Worm (Caenorhabditis elegans) whole organism, young adult: Measurements from ENCODE around the gene Y39A1A.24.

Experiments used
- B0035.1 ChIP-seq: sonication (generic microtip); optimal IDR thresholded peaks from 2 replicates; lab custom pipeline; 2016; ENCODE audit warnings: missing genetic modification characterization, mild to moderate bottlenecking, missing compliant biosample characterization, missing genotype, missing genetic modification reagents
- B0261.1 ChIP-seq: sonication (generic microtip); optimal IDR thresholded peaks from 2 replicates; lab custom pipeline; 2016; ENCODE audit warnings: mild to moderate bottlenecking, missing genetic modification characterization, moderate library complexity, missing compliant biosample characterization
- F22D6.2 ChIP-seq: sonication (generic microtip); optimal IDR thresholded peaks from 2 replicates; lab custom pipeline; 2016; ENCODE audit warnings: mild to moderate bottlenecking, missing genetic modification characterization, missing compliant biosample characterization
- F23B12.7 ChIP-seq: sonication (generic microtip); optimal IDR thresholded peaks from 2 replicates; lab custom pipeline; 2017; ENCODE audit warnings: missing genetic modification characterization, mild to moderate bottlenecking, missing compliant biosample characterization, antibody characterized with exemption, moderate library complexity; ENCODE audit not compliant: insufficient read depth
- F33H1.4 ChIP-seq: fragments of 200-800 bp; sonication (Bioruptor generic); IDR thresholded peaks from 2 replicates; pipeline ENCODE4 v1.3.6; 2022; ENCODE audit warnings: missing genetic modification reagents, missing genetic modification characterization, missing compliant biosample characterization
- F49E8.2 ChIP-seq: sonication (generic microtip); optimal IDR thresholded peaks from 3 replicates; lab custom pipeline; 2017; ENCODE audit warnings: missing genetic modification characterization, mild to moderate bottlenecking, missing compliant biosample characterization, antibody characterized with exemption, moderate library complexity; ENCODE audit not compliant: insufficient read depth
- F52B5.7 ChIP-seq: sonication (generic microtip); optimal IDR thresholded peaks from 2 replicates; lab custom pipeline; 2016; ENCODE audit warnings: mild to moderate bottlenecking, missing genetic modification characterization, missing compliant biosample characterization
- F55B11.4 ChIP-seq: sonication (generic microtip); optimal IDR thresholded peaks from 2 replicates; lab custom pipeline; 2016; ENCODE audit warnings: missing compliant biosample characterization, missing genetic modification characterization, borderline replicate concordance; ENCODE audit not compliant: insufficient read depth
- F57A8.1 ChIP-seq: fragments of 200-800 bp; sonication (Bioruptor generic); optimal IDR thresholded peaks from 2 replicates; lab custom pipeline; 2018; ENCODE audit warnings: mild to moderate bottlenecking, missing genetic modification characterization, moderate library complexity, missing compliant biosample characterization
- F57C9.4 ChIP-seq: sonication (generic microtip); optimal IDR thresholded peaks from 2 replicates; lab custom pipeline; 2017; ENCODE audit warnings: mild to moderate bottlenecking, missing genetic modification characterization, missing compliant biosample characterization
- K11D2.4 ChIP-seq: fragments of 200-800 bp; sonication (Bioruptor generic); IDR thresholded peaks from 2 replicates; pipeline ENCODE4 v1.3.6; 2022; ENCODE audit warnings: missing genetic modification reagents, missing genetic modification characterization, missing compliant biosample characterization
- Y53F4B.3 ChIP-seq: fragments of 200-800 bp; sonication (Bioruptor generic); IDR thresholded peaks from 2 replicates; pipeline ENCODE4 v1.3.6; 2022; ENCODE audit warnings: missing genetic modification reagents, missing genetic modification characterization, missing compliant biosample characterization
- Y53G8AR.9 ChIP-seq: fragments of 200-800 bp; sonication (Bioruptor generic); conservative IDR thresholded peaks from 2 replicates; pipeline ENCODE4 v1.3.6; 2022; ENCODE audit warnings: missing genetic modification reagents, missing genetic modification characterization, missing compliant biosample characterization
- Y79H2A.3 ChIP-seq: fragments of 200-800 bp; sonication (Bioruptor generic); conservative IDR thresholded peaks from 2 replicates; pipeline ENCODE4 v1.3.6; 2022; ENCODE audit warnings: missing genetic modification reagents, missing genetic modification characterization, missing compliant biosample characterization
- Y95B8A.8 ChIP-seq: fragments of 200-800 bp; sonication (Bioruptor generic); IDR thresholded peaks from 2 replicates; pipeline ENCODE4 v1.3.6; 2022; ENCODE audit warnings: missing genetic modification reagents, missing genetic modification characterization, missing compliant biosample characterization
- ZK185.1 ChIP-seq: sonication (generic microtip); optimal IDR thresholded peaks from 2 replicates; lab custom pipeline; 2016; ENCODE audit warnings: mild to moderate bottlenecking, missing genetic modification characterization, missing compliant biosample characterization; ENCODE audit not compliant: poor library complexity, severe bottlenecking
- akir-1 ChIP-seq: fragments of 200-800 bp; sonication (Bioruptor generic); optimal IDR thresholded peaks from 2 replicates; lab custom pipeline; 2018; ENCODE audit warnings: mild to moderate bottlenecking, missing genetic modification characterization, moderate library complexity, missing compliant biosample characterization
- aptf-3 ChIP-seq: fragments of 200-800 bp; sonication (Bioruptor generic); IDR thresholded peaks from 2 replicates; pipeline ENCODE4 v1.3.6; 2022; ENCODE audit warnings: missing genetic modification characterization, missing compliant biosample characterization
- atf-7 ChIP-seq: sonication (generic microtip); optimal IDR thresholded peaks from 2 replicates; lab custom pipeline; 2017; ENCODE audit warnings: mild to moderate bottlenecking, missing genetic modification characterization, missing compliant biosample characterization
- athp-1 ChIP-seq: sonication (generic microtip); optimal IDR thresholded peaks from 2 replicates; lab custom pipeline; 2017; ENCODE audit warnings: mild to moderate bottlenecking, missing genetic modification characterization, missing compliant biosample characterization
- attf-3 ChIP-seq: fragments of 200-800 bp; sonication (Bioruptor generic); conservative IDR thresholded peaks from 2 replicates; pipeline ENCODE4 v1.3.6; 2022; ENCODE audit warnings: missing genetic modification reagents, missing genetic modification characterization, missing compliant biosample characterization
- bed-1 ChIP-seq: fragments of 200-800 bp; sonication (Bioruptor generic); IDR thresholded peaks from 2 replicates; pipeline ENCODE4 v1.3.6; 2022; ENCODE audit warnings: missing genetic modification reagents, missing genetic modification characterization, missing compliant biosample characterization
- ccch-3 ChIP-seq: fragments of 200-800 bp; sonication (Bioruptor generic); optimal IDR thresholded peaks from 2 replicates; lab custom pipeline; 2018; ENCODE audit warnings: mild to moderate bottlenecking, missing genetic modification characterization, missing compliant biosample characterization
- cebp-2 ChIP-seq: fragments of 200-800 bp; sonication (Bioruptor generic); IDR thresholded peaks from 2 replicates; pipeline ENCODE4 v1.3.6; 2022; ENCODE audit warnings: missing genetic modification characterization, missing compliant biosample characterization
- ceh-58 ChIP-seq: fragments of 200-800 bp; sonication (Bioruptor generic); IDR thresholded peaks from 2 replicates; pipeline ENCODE4 v1.3.6; 2022; ENCODE audit warnings: missing genetic modification characterization, missing compliant biosample characterization
- die-1 ChIP-seq: sonication (generic microtip); optimal IDR thresholded peaks from 2 replicates; lab custom pipeline; 2016; ENCODE audit warnings: missing genotype, mild to moderate bottlenecking, missing genetic modification characterization, missing compliant biosample characterization
- dpff-1 ChIP-seq: sonication (generic microtip); optimal IDR thresholded peaks from 2 replicates; lab custom pipeline; 2017; ENCODE audit warnings: mild to moderate bottlenecking, missing genetic modification characterization, missing compliant biosample characterization
- dpl-1 ChIP-seq: fragments of 150-350 bp; optimal IDR thresholded peaks from 2 replicates; lab custom pipeline; 2014; ENCODE audit warnings: missing biosample characterization, missing genetic modification reagents, missing genetic modification characterization
- egrh-3 ChIP-seq: fragments of 200-800 bp; sonication (Bioruptor generic); IDR thresholded peaks from 2 replicates; pipeline ENCODE4 v1.3.6; 2022; ENCODE audit warnings: missing genetic modification reagents, missing genetic modification characterization, missing compliant biosample characterization
- ekl-4 ChIP-seq: fragments of 200-800 bp; sonication (Bioruptor generic); IDR thresholded peaks from 2 replicates; pipeline ENCODE4 v1.3.6; 2022; ENCODE audit warnings: missing genetic modification reagents, missing genetic modification characterization, missing compliant biosample characterization
- fkh-3 ChIP-seq: sonication (generic microtip); optimal IDR thresholded peaks from 2 replicates; lab custom pipeline; 2016; ENCODE audit warnings: mild to moderate bottlenecking, missing genetic modification characterization, missing compliant biosample characterization
- hmg-1.2 ChIP-seq: fragments of 200-800 bp; sonication (Bioruptor generic); IDR thresholded peaks from 2 replicates; pipeline ENCODE4 v1.3.6; 2022; ENCODE audit warnings: missing genetic modification reagents, missing genetic modification characterization, missing compliant biosample characterization
- lag-1 ChIP-seq: fragments of 200-800 bp; sonication (Bioruptor generic); IDR thresholded peaks from 2 replicates; pipeline ENCODE4 v1.3.6; 2022; ENCODE audit warnings: missing genetic modification reagents, missing genetic modification characterization, missing compliant biosample characterization
- lin-35 ChIP-seq, 3 experiments: fragments of 150-350 bp in 2 of 3; sonication (generic microtip) in 1 of 3; optimal IDR thresholded peaks; 2 replicates each; lab custom pipeline; 2014 to 2018; ENCODE audit warnings: missing biosample characterization in 3 of 3, missing genetic modification characterization in 3 of 3, missing genetic modification reagents in 3 of 3
- lin-40 ChIP-seq: sonication (generic microtip); optimal IDR thresholded peaks from 2 replicates; lab custom pipeline; 2016; ENCODE audit warnings: missing genetic modification characterization, mild to moderate bottlenecking, missing compliant biosample characterization, missing genotype, missing genetic modification reagents
- lin-54 ChIP-seq: fragments of 200-800 bp; sonication (Bioruptor generic); optimal IDR thresholded peaks from 2 replicates; lab custom pipeline; 2018; ENCODE audit warnings: mild to moderate bottlenecking, missing genetic modification characterization, missing compliant biosample characterization
- madf-10 ChIP-seq: sonication (generic microtip); optimal IDR thresholded peaks from 2 replicates; lab custom pipeline; 2016; ENCODE audit warnings: mild to moderate bottlenecking, missing genetic modification characterization, missing compliant biosample characterization
- madf-6 ChIP-seq: fragments of 200-800 bp; sonication (Bioruptor generic); IDR thresholded peaks from 2 replicates; pipeline ENCODE4 v1.3.6; 2022; ENCODE audit warnings: missing genetic modification reagents, missing genetic modification characterization, missing compliant biosample characterization
- mxl-1 ChIP-seq: sonication (generic microtip); optimal IDR thresholded peaks from 2 replicates; lab custom pipeline; 2016; ENCODE audit warnings: missing genetic modification characterization, missing compliant biosample characterization
- nfya-1 ChIP-seq: sonication (generic microtip); optimal IDR thresholded peaks from 2 replicates; lab custom pipeline; 2017; ENCODE audit warnings: antibody characterized with exemption, missing compliant biosample characterization, missing genetic modification characterization, borderline replicate concordance; ENCODE audit not compliant: insufficient read depth
- pha-4 ChIP-seq: fragments of 150-350 bp; sonication (generic microtip); optimal IDR thresholded peaks from 2 replicates; lab custom pipeline; 2014; ENCODE audit warnings: missing biosample characterization, missing genetic modification reagents, missing genetic modification characterization
- rpc-1 ChIP-seq, 2 experiments: fragments of 150-350 bp in 1 of 2; sonication (generic microtip) in 1 of 2; optimal IDR thresholded peaks; 2 replicates each; lab custom pipeline; 2014 to 2018; ENCODE audit warnings: missing biosample characterization in 1 of 2, missing genetic modification characterization in 1 of 2, missing genetic modification reagents in 1 of 2, missing genotype in 1 of 2
- sea-2 ChIP-seq: fragments of 200-800 bp; sonication (Bioruptor generic); IDR thresholded peaks from 2 replicates; pipeline ENCODE4 v1.3.6; 2022; ENCODE audit warnings: missing genetic modification characterization, missing compliant biosample characterization
- snpc-1.3 ChIP-seq: sonication (generic microtip); optimal IDR thresholded peaks from 2 replicates; lab custom pipeline; 2017; ENCODE audit warnings: missing genetic modification characterization, mild to moderate bottlenecking, missing compliant biosample characterization, antibody characterized with exemption, moderate library complexity, missing genotype, missing genetic modification reagents; ENCODE audit not compliant: insufficient read depth
- snpc-3.4 ChIP-seq: sonication (generic microtip); optimal IDR thresholded peaks from 2 replicates; lab custom pipeline; 2017; ENCODE audit warnings: missing genetic modification characterization, mild to moderate bottlenecking, missing compliant biosample characterization, antibody characterized with exemption, moderate library complexity, missing genotype, missing genetic modification reagents
- tbp1 ChIP-seq: fragments of 200-800 bp; sonication (Bioruptor generic); optimal IDR thresholded peaks from 2 replicates; lab custom pipeline; 2018; ENCODE audit warnings: mild to moderate bottlenecking, missing genetic modification characterization, missing compliant biosample characterization
- ztf-25 ChIP-seq: fragments of 200-800 bp; sonication (Bioruptor generic); IDR thresholded peaks from 2 replicates; pipeline ENCODE4 v1.3.6; 2022; ENCODE audit warnings: missing genetic modification reagents, missing genetic modification characterization, missing compliant biosample characterization
- ztf-6 ChIP-seq: fragments of 200-800 bp; sonication (Bioruptor generic); IDR thresholded peaks from 2 replicates; pipeline ENCODE4 v1.3.6; 2022; ENCODE audit warnings: missing genetic modification reagents, missing genetic modification characterization, missing compliant biosample characterization

The Y39A1A.24 gene

ce11 chrIII:10634034-10634433 is 21.6 kb downstream of the Y39A1A.24 start (continued):
- TF ChIP-seq ceh-58 (no peak), tbp1 (GFP tag; lab: Kevin White, UChicago) (peak; percentile 21), F57C9.4 (tag; lab: Kevin White, UChicago) (peak; percentile 16), K11D2.4 (GFP tag; lab: Robert Waterston, UW) (0 out of 2 replicates have a peak, but pooled peaks have one; percentile 47), cebp-2 (no peak), Y95B8A.8 (GFP tag; lab: Robert Waterston, UW) (no peak), pha-4 (tag; lab: Kevin White, UChicago) (no peak), F57A8.1 (GFP tag; lab: Kevin White, UChicago) (no peak), Y79H2A.3 (GFP tag; lab: Robert Waterston, UW) (no peak), lin-54 (peak; percentile 32), bed-1 (GFP tag; lab: Robert Waterston, UW) (no peak), F55B11.4 (no peak), dpl-1 (no peak), Y53G8AR.9 (GFP tag; lab: Robert Waterston, UW) (no peak), B0035.1 (no peak), ztf-6 (GFP tag; lab: Robert Waterston, UW) (no peak), F23B12.7 (tag; lab: Kevin White, UChicago) (no peak), B0261.1 (tag; lab: Kevin White, UChicago) (no peak), fkh-3 (no peak), ekl-4 (GFP tag; lab: Robert Waterston, UW) (peak; percentile 43; the same call in 1 of the 2 replicates), Y53F4B.3 (no peak), F22D6.2 (tag; lab: Kevin White, UChicago) (no peak), hmg-1.2 (GFP tag; lab: Robert Waterston, UW) (peak; percentile 92), madf-10 (tag; lab: Kevin White, UChicago) (peak; percentile 35), nfya-1 (tag; lab: Kevin White, UChicago) (no peak), sea-2 (no peak), athp-1 (tag; lab: Kevin White, UChicago) (peak; percentile 2), lin-35 (GFP tag; optimal IDR thresholded peaks at IDR 0.05; lab: Kevin White, UChicago) (peak in 1 of 3 experiments; percentile 18), lag-1 (GFP tag; lab: Robert Waterston, UW) (no peak), aptf-3 (GFP tag; lab: Robert Waterston, UW) (0 out of 2 replicates have a peak, but pooled peaks have one; percentile 45), F49E8.2 (no peak), rpc-1 (optimal IDR thresholded peaks at IDR 0.05; lab: Kevin White, UChicago) (no peak), rpc-1 (tag; optimal IDR thresholded peaks at IDR 0.05; lab: Kevin White, UChicago) (no peak), die-1 (tag; lab: Kevin White, UChicago) (no peak), mxl-1 (no peak), egrh-3 (peak; percentile 99), snpc-1.3 (tag; lab: Kevin White, UChicago) (no peak), snpc-3.4 (tag; lab: Kevin White, UChicago) (no peak), F52B5.7 (no peak), attf-3 (GFP tag; lab: Robert Waterston, UW) (no peak), dpff-1 (tag; lab: Kevin White, UChicago) (no peak), atf-7 (no peak), lin-40 (tag; lab: Kevin White, UChicago) (peak; percentile 67), ZK185.1 (no peak), akir-1 (GFP tag; lab: Kevin White, UChicago) (no peak), ztf-25 (GFP tag; lab: Robert Waterston, UW) (no peak), madf-6 (GFP tag; lab: Robert Waterston, UW) (peak; percentile 13; the same call in 1 of the 2 replicates), ccch-3 (GFP tag; lab: Kevin White, UChicago) (no peak), F33H1.4 (GFP tag; lab: Robert Waterston, UW) (no peak)
